Worm (Caenorhabditis elegans) whole organism, late embryonic: ENCODE results near the gene rbm-22.

Experiments
- hlh-13 ChIP-seq: fragments of 200-800 bp; sonication (Bioruptor generic); optimal IDR thresholded peaks from 2 replicates; lab custom pipeline; 2018; ENCODE audit warnings: mild to moderate bottlenecking, missing genetic modification characterization, missing compliant biosample characterization
- pat-9 ChIP-seq: fragments of 200-800 bp; sonication (Bioruptor generic); optimal IDR thresholded peaks from 2 replicates; lab custom pipeline; 2018; ENCODE audit warnings: mild to moderate bottlenecking, missing genetic modification characterization, moderate library complexity, missing compliant biosample characterization
- pha-4 ChIP-seq: fragments of 150-350 bp; optimal IDR thresholded peaks from 2 replicates; lab custom pipeline; 2018; ENCODE audit warnings: missing biosample characterization, missing genetic modification reagents, missing genetic modification characterization
- unc-86 ChIP-seq: sonication (generic microtip); optimal IDR thresholded peaks from 2 replicates; lab custom pipeline; 2016; ENCODE audit warnings: missing genetic modification characterization, missing compliant biosample characterization

DNA sequence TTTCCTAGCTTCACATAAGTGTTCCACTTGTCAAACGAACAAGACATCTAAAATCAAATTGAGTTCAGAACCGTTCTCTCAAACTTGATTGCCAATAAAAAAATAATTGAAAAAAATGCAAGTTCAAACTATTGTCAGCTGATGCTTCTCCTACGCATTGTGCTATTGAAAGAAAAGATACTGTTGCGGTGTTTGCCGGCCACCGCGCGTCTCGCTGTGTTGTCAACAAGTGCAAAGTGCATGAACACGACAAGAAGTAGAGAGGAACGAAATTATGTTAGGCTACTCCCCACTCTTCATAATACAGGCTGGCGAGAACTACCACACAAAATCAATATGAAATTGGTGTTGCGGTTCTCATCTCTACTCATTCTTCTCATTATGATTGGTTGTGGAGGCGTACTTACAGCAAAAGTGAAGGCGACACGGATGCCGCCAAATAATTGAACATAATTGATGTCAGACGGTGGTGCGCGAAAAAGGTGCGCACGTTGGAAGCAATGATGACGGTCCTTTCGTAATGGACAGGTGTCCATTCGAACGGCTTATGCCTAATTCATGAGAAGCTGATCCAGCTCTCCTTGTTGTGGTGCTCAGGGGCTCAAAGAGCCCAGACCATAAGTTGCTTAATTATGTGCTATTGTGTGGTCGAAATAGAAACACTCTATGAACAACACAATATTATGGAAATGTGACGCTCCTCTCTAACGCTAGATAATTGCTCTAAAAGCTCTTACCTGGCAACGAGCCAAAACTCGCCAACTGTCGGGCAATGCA, 6.4 kb downstream of the rbm-22 start:
- TF ChIP-seq unc-86 (no peak), hlh-13 (GFP tag; lab: Kevin White, UChicago) (no peak), pat-9 (no peak), pha-4 (tag; lab: Kevin White, UChicago) (no peak)
